Fruit fly (Drosophila melanogaster): ENCODE data around the gene CG43232.

CG43232 gene

DNA sequence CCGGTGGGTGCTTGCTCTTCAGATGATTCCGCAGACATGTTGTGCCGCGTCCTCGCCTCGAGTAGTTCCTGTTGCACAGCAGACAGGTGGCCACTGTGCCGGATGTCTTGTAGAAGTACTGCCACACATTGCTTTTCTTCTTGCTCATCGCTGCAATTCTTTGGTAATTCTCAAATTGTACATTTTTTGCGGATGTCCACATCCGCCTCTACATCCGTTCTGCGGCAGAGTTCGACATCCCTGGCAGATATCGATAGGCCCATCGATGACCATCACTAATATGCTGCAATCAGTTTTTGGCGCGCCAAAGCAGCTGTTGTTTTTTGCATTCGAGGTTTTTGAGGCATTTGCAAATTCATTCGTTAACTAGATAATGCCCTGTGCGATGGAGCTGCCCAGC is 24.8 kb downstream of the CG43232 start, which contains the start of the genes CG13775 and CG3430 (continued):
- TF ChIP-seq az2 (GFP tag; optimal IDR thresholded peaks at IDR 0.05): no peak
- no peak for TF ChIP-seq CG13296 (GFP tag; optimal IDR thresholded peaks at IDR 0.05)
- peak; percentile 98 for TF ChIP-seq Ets65A (GFP tag)
- no peak for TF ChIP-seq CG2889 (GFP tag; IDR thresholded peaks at IDR 0.05)
- peak; percentile 7 for TF ChIP-seq tin (GFP tag; optimal IDR thresholded peaks at IDR 0.05)
- TF ChIP-seq nerfin-1 (tag; optimal IDR thresholded peaks at IDR 0.05): peak; percentile 12
- no peak for TF ChIP-seq odd (GFP tag; optimal IDR thresholded peaks at IDR 0.05)
- no peak for TF ChIP-seq wek (GFP tag; optimal IDR thresholded peaks at IDR 0.05)
- TF ChIP-seq cg (GFP tag; optimal IDR thresholded peaks at IDR 0.05): no peak
- TF ChIP-seq cas (GFP tag; IDR thresholded peaks at IDR 0.05): 0 out of 2 replicates have a peak, but pooled peaks have one; percentile 32
- TF ChIP-seq fd96Cb (tag; optimal IDR thresholded peaks at IDR 0.05): no peak
- no peak for TF ChIP-seq CG17359 (tag; optimal IDR thresholded peaks at IDR 0.05)
- no peak for TF ChIP-seq CG8478 (optimal IDR thresholded peaks at IDR 0.05)
- no peak for TF ChIP-seq gt (GFP tag; IDR thresholded peaks at IDR 0.05)
- TF ChIP-seq Ravus (GFP tag; IDR thresholded peaks at IDR 0.05): no peak
- no peak for TF ChIP-seq eyg (GFP tag; optimal IDR thresholded peaks at IDR 0.05)
- no peak for TF ChIP-seq Fer2 (tag; optimal IDR thresholded peaks at IDR 0.05)
- TF ChIP-seq CG11696 (GFP tag; IDR thresholded peaks at IDR 0.05): no peak
- no peak for TF ChIP-seq org-1 (GFP tag; optimal IDR thresholded peaks at IDR 0.05)
- TF ChIP-seq cwo (GFP tag; optimal IDR thresholded peaks at IDR 0.05): no peak
- no peak for TF ChIP-seq run (tag; optimal IDR thresholded peaks at IDR 0.05)
- TF ChIP-seq zen2 (GFP tag; IDR thresholded peaks at IDR 0.05; ENCODE audit: partially characterized antibody): peak; percentile 40; the same call in 1 of the 3 replicates
- peak; percentile 58; the same call in 2 of the 3 replicates for TF ChIP-seq CG11456 (GFP tag; IDR thresholded peaks at IDR 0.05)
- TF ChIP-seq Opbp (GFP tag; IDR thresholded peaks at IDR 0.05; ENCODE audit: partially characterized antibody): peak; percentile 70; the same call in 2 of the 3 replicates
- TF ChIP-seq onecut (GFP tag; IDR thresholded peaks at IDR 0.05): no peak
- TF ChIP-seq ara (GFP tag; IDR thresholded peaks at IDR 0.05): no peak
- TF ChIP-seq pnt (GFP tag; optimal IDR thresholded peaks at IDR 0.05): no peak
- no peak for TF ChIP-seq pan (optimal IDR thresholded peaks at IDR 0.05)
- peak in 1 of 2 experiments; percentile 49 for TF ChIP-seq pan (GFP tag; optimal IDR thresholded peaks at IDR 0.05 in 1 of 2, IDR thresholded peaks at IDR 0.05 in 1 of 2)
- no peak for TF ChIP-seq Deaf1 (tag; optimal IDR thresholded peaks at IDR 0.05)
- TF ChIP-seq row (GFP tag; IDR thresholded peaks at IDR 0.05): peak; percentile 91
- TF ChIP-seq Tbp (GFP tag; optimal IDR thresholded peaks at IDR 0.05): no peak
- peak; percentile 29 for TF ChIP-seq Chrac-16 (GFP tag; optimal IDR thresholded peaks at IDR 0.05)
- no peak for TF ChIP-seq Lim3 (GFP tag; IDR thresholded peaks at IDR 0.05)
- no peak for TF ChIP-seq ac (GFP tag; optimal IDR thresholded peaks at IDR 0.05)
- TF ChIP-seq CG1529 (GFP tag; optimal IDR thresholded peaks at IDR 0.05): no peak
- TF ChIP-seq CG4617 (GFP tag; optimal IDR thresholded peaks at IDR 0.05; ENCODE audit: borderline replicate concordance): peak; percentile 27
- TF ChIP-seq zfh2 (GFP tag; optimal IDR thresholded peaks at IDR 0.05): peak; percentile 36
- peak; percentile 66 for TF ChIP-seq chm (GFP tag; IDR thresholded peaks at IDR 0.05)
- TF ChIP-seq CG18619 (GFP tag; optimal IDR thresholded peaks at IDR 0.05): no peak
- TF ChIP-seq pzg (GFP tag; optimal IDR thresholded peaks at IDR 0.05): peak; percentile 78
- no peak for TF ChIP-seq HLHmδ (GFP tag; optimal IDR thresholded peaks at IDR 0.05)
- no peak for TF ChIP-seq eve (GFP tag; optimal IDR thresholded peaks at IDR 0.05)
- no peak for TF ChIP-seq Hey (tag; optimal IDR thresholded peaks at IDR 0.05)
- peak; percentile 31 for TF ChIP-seq NC2α (GFP tag; optimal IDR thresholded peaks at IDR 0.05)
- no peak for TF ChIP-seq CG32767 (GFP tag; IDR thresholded peaks at IDR 0.05)
- no peak for TF ChIP-seq Oli (tag; optimal IDR thresholded peaks at IDR 0.05)
- TF ChIP-seq CG32532 (GFP tag; IDR thresholded peaks at IDR 0.05): peak; percentile 56; the same call in 1 of the 2 replicates
- TF ChIP-seq CG13287 (GFP tag; IDR thresholded peaks at IDR 0.05; ENCODE audit: partially characterized antibody): peak; percentile 81
- TF ChIP-seq CG12299 (tag; optimal IDR thresholded peaks at IDR 0.05): no peak
- TF ChIP-seq hbn (GFP tag; IDR thresholded peaks at IDR 0.05; ENCODE audit: partially characterized antibody): peak; percentile 65
- TF ChIP-seq CG34376 (GFP tag; optimal IDR thresholded peaks at IDR 0.05): peak; percentile 40
